Worm (Caenorhabditis elegans): ENCODE measurements around the gene clec-198.

clec-198 gene

ce11 chrIV:17383046-17383445, 36.1 kb downstream of the clec-198 start, which contains the start of gene C30H6.12:
TSS of gene C30H6.12 (plus strand) at chrIV:17383346.
- TF ChIP-seq tra-1 (GFP tag; IDR thresholded peaks at IDR 0.05) (no peak), zfp-3 (GFP tag; conservative IDR thresholded peaks at IDR 0.05) (no peak), mxl-3 (GFP tag; optimal IDR thresholded peaks at IDR 0.05) (no peak), unc-62 (GFP tag; optimal IDR thresholded peaks at IDR 0.05 in 1 of 2) (peak in 1 of 2 experiments; percentile 40), unc-62 (tag; optimal IDR thresholded peaks at IDR 0.05) (no peak), ceh-82 (tag; optimal IDR thresholded peaks at IDR 0.05) (no peak), jun-1 (tag; optimal IDR thresholded peaks at IDR 0.05) (no peak), tag-97 (GFP tag; IDR thresholded peaks at IDR 0.05) (no peak)

- TF ChIP-seq ZK546.5 (tag; optimal IDR thresholded peaks at IDR 0.05) = no peak
- TF ChIP-seq dmd-6 (GFP tag; IDR thresholded peaks at IDR 0.05) = peak; percentile 75
- no peak for TF ChIP-seq madf-9 (GFP tag; conservative IDR thresholded peaks at IDR 0.05)
- no peak for TF ChIP-seq daf-16 (GFP tag; optimal IDR thresholded peaks at IDR 0.05)
- peak; percentile 60 for TF ChIP-seq daf-16 (tag; optimal IDR thresholded peaks at IDR 0.05)
- peak; percentile 78 for TF ChIP-seq pqm-1 (tag; optimal IDR thresholded peaks at IDR 0.05)
- peak; percentile 64 for TF ChIP-seq nhr-28 (tag; optimal IDR thresholded peaks at IDR 0.05)
- TF ChIP-seq mxl-3 (GFP tag; optimal IDR thresholded peaks at IDR 0.05) = peak; percentile 74
Observed at ce11 chrIV:17387442-17387967, 40.5 kb downstream of the clec-198 start, which contains the start of gene T02D1.8. TSS of gene T02D1.8 (minus strand) at chrIV:17387492.

DNA sequence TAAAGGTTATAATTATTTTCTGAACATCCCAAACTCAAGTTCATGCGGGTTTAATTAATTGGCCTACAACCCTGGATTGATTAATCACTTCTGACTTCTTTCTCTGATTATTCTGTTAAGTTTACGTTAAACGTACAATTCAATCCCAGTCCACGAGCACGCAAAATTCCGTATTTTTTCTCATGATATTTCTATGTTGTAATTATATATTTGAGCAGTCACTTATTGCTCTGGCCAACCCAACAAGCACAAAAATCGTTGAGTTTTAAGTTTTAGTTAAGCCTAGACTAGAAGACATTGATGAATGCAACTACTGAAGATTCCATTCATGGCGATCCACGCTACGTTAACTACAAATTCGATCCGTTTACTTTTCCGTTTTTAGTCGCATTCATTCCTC, 48.9 kb downstream of the clec-198 start, which contains the start of gene sru-15:
TSS of gene sru-15 (plus strand) at position 301 of the 400 bp plus-strand sequence.
- TF ChIP-seq daf-12 (tag; optimal IDR thresholded peaks at IDR 0.05) = no peak
- TF ChIP-seq hlh-30 (tag; optimal IDR thresholded peaks at IDR 0.05; ENCODE audit: insufficient read depth) = no peak
- TF ChIP-seq Y105C5A.15 (GFP tag; IDR thresholded peaks at IDR 0.05) = no peak
- TF ChIP-seq ceh-62 (tag; optimal IDR thresholded peaks at IDR 0.05) = no peak
- TF ChIP-seq T26A8.4 (GFP tag; IDR thresholded peaks at IDR 0.05) = no peak
- TF ChIP-seq ceh-44 (GFP tag; IDR thresholded peaks at IDR 0.05) = no peak
- no peak for TF ChIP-seq mdt-29 (GFP tag; IDR thresholded peaks at IDR 0.05)
- TF ChIP-seq F44E2.7 (GFP tag; IDR thresholded peaks at IDR 0.05) = no peak
- no peak for TF ChIP-seq lin-15B (tag; optimal IDR thresholded peaks at IDR 0.05)
- no peak for TF ChIP-seq vab-7 (GFP tag; IDR thresholded peaks at IDR 0.05)
- TF ChIP-seq fkh-10 (GFP tag; optimal IDR thresholded peaks at IDR 0.05) = no peak
- no peak for TF ChIP-seq snpc-1.2 (GFP tag; IDR thresholded peaks at IDR 0.05)
- no peak for TF ChIP-seq tag-97 (GFP tag; IDR thresholded peaks at IDR 0.05)
- no peak for TF ChIP-seq ztf-7 (tag; optimal IDR thresholded peaks at IDR 0.05)
- TF ChIP-seq fos-1 (tag; optimal IDR thresholded peaks at IDR 0.05) = no peak

- TF ChIP-seq mxl-3 (GFP tag; optimal IDR thresholded peaks at IDR 0.05) (no peak), fkh-10 (GFP tag; optimal IDR thresholded peaks at IDR 0.05) (no peak), unc-130 (GFP tag; optimal IDR thresholded peaks at IDR 0.05) (no peak), mes-2 (tag; optimal IDR thresholded peaks at IDR 0.05; ENCODE audit: poor library complexity, severe bottlenecking) (no peak), dmd-6 (GFP tag; IDR thresholded peaks at IDR 0.05) (no peak), lin-1 (GFP tag; IDR thresholded peaks at IDR 0.05) (no peak), ama-1 (optimal IDR thresholded peaks at IDR 0.05) (no peak), lsy-2 (tag; optimal IDR thresholded peaks at IDR 0.05) (no peak), ceh-62 (tag; optimal IDR thresholded peaks at IDR 0.05) (no peak)
Observed at ce11 chrIV:17399455-17399854, 52.5 kb downstream of the clec-198 start, which contains the start of gene T02D1.4. TSS of gene T02D1.4 (plus strand) at chrIV:17399755.

Data from whole organism, L4 larva.